Fruit fly (Drosophila melanogaster) whole organism, pupa: ENCODE measurements around the gene Taf4.
A peak's percentile ranks its signal among the peaks of the same experiment; 100 is the strongest.

ENCODE experiments used
- CG10348 ChIP-seq: fragments of 200-800 bp; sonication (Bioruptor generic); IDR thresholded peaks from 2 replicates; pipeline ENCODE4 v1.3.6; 2022; ENCODE audit warnings: missing biosample characterization, missing genetic modification characterization
- CG12605 ChIP-seq: fragments of 200-800 bp; sonication (Bioruptor generic); IDR thresholded peaks from 2 replicates; pipeline ENCODE4 v1.3.6; 2022; ENCODE audit warnings: missing biosample characterization, missing genetic modification characterization
- CG17806 ChIP-seq: fragments of 200-800 bp; sonication (Bioruptor generic); optimal IDR thresholded peaks from 2 replicates; lab custom pipeline; 2018; ENCODE audit warnings: missing biosample characterization, mild to moderate bottlenecking, missing genetic modification characterization, moderate library complexity
- CG32121 ChIP-seq: fragments of 200-800 bp; sonication (Bioruptor generic); IDR thresholded peaks from 2 replicates; pipeline ENCODE4 v1.3.6; 2022; ENCODE audit warnings: missing biosample characterization, missing genetic modification characterization
- CG4496 ChIP-seq: fragments of 200-800 bp; sonication (Bioruptor generic); IDR thresholded peaks from 3 replicates; pipeline ENCODE4 v1.3.6; 2022; ENCODE audit warnings: missing biosample characterization, missing genetic modification characterization
- EcR ChIP-seq: fragments of 200-800 bp; sonication (Bioruptor generic); optimal IDR thresholded peaks from 3 replicates; lab custom pipeline; 2019; ENCODE audit warnings: missing biosample characterization, missing genetic modification characterization, mild to moderate bottlenecking, moderate library complexity, missing genetic modification reagents

- peak; percentile 72 for TF ChIP-seq EcR (GFP tag; lab: Kevin White, UChicago)
- TF ChIP-seq CG10348 (GFP tag; lab: Robert Waterston, UW) = no peak
- TF ChIP-seq CG12605 (GFP tag; lab: Robert Waterston, UW) = no peak
- TF ChIP-seq CG4496 (GFP tag; lab: Robert Waterston, UW) = no peak
- no peak for TF ChIP-seq CG17806 (tag; lab: Kevin White, UChicago)
- peak; percentile 43 for TF ChIP-seq CG32121
These were observed 37.1 kb downstream of the Taf4 start for dm6 chr3L:16150161-16150538.
